Fruit fly (Drosophila melanogaster): ENCODE results near the gene geko.

DNA sequence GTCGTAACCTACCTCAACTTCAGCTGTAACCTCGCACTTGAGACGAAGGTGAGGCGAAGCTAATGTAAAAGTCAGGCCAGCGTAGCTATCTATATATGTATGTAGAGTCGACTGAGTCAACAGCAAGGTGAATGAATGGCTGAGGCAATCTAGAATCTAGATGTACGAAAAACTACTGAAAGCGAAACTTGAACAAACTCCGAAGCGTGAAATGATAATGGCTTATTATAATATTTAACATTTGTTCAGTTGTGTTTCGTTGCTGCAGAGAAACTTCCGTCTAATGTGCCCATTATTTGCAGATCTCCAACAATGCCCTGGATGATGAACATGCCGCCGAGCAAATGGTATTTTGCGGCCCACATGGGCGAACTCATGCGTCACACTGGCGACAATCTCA lies 5.4 kb downstream of the geko start:
- TF ChIP-seq CG33017 (tag; optimal IDR thresholded peaks at IDR 0.05), result no peak
- no peak for TF ChIP-seq toe (GFP tag; optimal IDR thresholded peaks at IDR 0.05)
- TF ChIP-seq tj (GFP tag; optimal IDR thresholded peaks at IDR 0.05), result no peak
- no peak for TF ChIP-seq kay (GFP tag; ENCODE audit: borderline replicate concordance)
- no peak for TF ChIP-seq pad (GFP tag; optimal IDR thresholded peaks at IDR 0.05)
- no peak for TF ChIP-seq CG14711 (tag; optimal IDR thresholded peaks at IDR 0.05)
- no peak for TF ChIP-seq Mnt (GFP tag; optimal IDR thresholded peaks at IDR 0.05)
- TF ChIP-seq Crg-1 (GFP tag; optimal IDR thresholded peaks at IDR 0.05), result no peak
- no peak for TF ChIP-seq CG7101 (tag; optimal IDR thresholded peaks at IDR 0.05)
- no peak for TF ChIP-seq ovo (GFP tag; optimal IDR thresholded peaks at IDR 0.05)
- TF ChIP-seq CG11617 (GFP tag; optimal IDR thresholded peaks at IDR 0.05), result no peak
- TF ChIP-seq Clk (GFP tag; optimal IDR thresholded peaks at IDR 0.05), result no peak

Measured in whole organism, adult.